Worm (Caenorhabditis elegans): ENCODE results near the gene R11D1.12.

The R11D1.12 gene

DNA sequence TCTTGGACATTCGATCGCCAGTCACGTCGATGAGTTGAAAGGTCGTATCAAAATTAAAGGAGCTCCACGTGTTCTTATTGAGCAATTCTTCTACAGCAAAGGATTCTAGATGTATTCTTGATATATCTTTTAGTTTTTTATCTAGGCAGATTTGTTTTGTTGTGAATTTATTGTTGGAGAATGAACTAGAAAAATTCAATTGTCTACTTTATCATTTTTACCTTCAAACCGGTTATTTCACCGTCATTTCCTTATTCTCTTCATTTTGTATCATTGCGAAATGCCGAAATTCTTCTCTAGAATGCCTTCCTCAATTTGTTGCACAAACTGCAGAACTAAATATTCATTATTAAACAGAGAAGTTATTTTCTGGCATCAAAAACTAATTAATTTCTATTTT is 3.4 kb upstream of the R11D1.12 start, which contains the start of gene R11D1.10:
R11D1.10 (plus strand) TSS at position 301 of the 400 bp plus-strand sequence.
- TF ChIP-seq ZK546.5 (tag; optimal IDR thresholded peaks at IDR 0.05) (no peak), mbf-1 (tag; optimal IDR thresholded peaks at IDR 0.05) (no peak), mdl-1 (tag; optimal IDR thresholded peaks at IDR 0.05) (no peak), nhr-23 (tag; optimal IDR thresholded peaks at IDR 0.05) (no peak), nhr-21 (tag; optimal IDR thresholded peaks at IDR 0.05) (no peak)

ce11 chrV:12728062-12728665 is 2.4 kb upstream of the R11D1.12 start, which contains the start of the genes rpl-28 and mrpl-49:
Gene rpl-28, minus strand, starts transcription at chrV:12728112.
Gene mrpl-49, plus strand, starts transcription at chrV:12728631.
- TF ChIP-seq Y55F3AM.14 (GFP tag; optimal IDR thresholded peaks at IDR 0.05), result no peak
- no peak for TF ChIP-seq nhr-11 (tag; optimal IDR thresholded peaks at IDR 0.05)
- peak; percentile 82 for TF ChIP-seq R02D3.7 (tag; optimal IDR thresholded peaks at IDR 0.05)
- TF ChIP-seq mbf-1 (tag; optimal IDR thresholded peaks at IDR 0.05), result no peak
- no peak for TF ChIP-seq nhr-25 (tag; optimal IDR thresholded peaks at IDR 0.05)
- TF ChIP-seq sem-4 (tag; optimal IDR thresholded peaks at IDR 0.05), result peak; percentile 78
- no peak for TF ChIP-seq alr-1 (tag; optimal IDR thresholded peaks at IDR 0.05)
- no peak for TF ChIP-seq peb-1 (tag; optimal IDR thresholded peaks at IDR 0.05)
- peak; percentile 80 for TF ChIP-seq sma-3 (GFP tag; optimal IDR thresholded peaks at IDR 0.05)
- no peak for TF ChIP-seq lin-39 (tag; optimal IDR thresholded peaks at IDR 0.05)
- peak; percentile 83 for TF ChIP-seq snpc-4 (tag; optimal IDR thresholded peaks at IDR 0.05)
- no peak for TF ChIP-seq nhr-77 (tag; optimal IDR thresholded peaks at IDR 0.05)
- no peak for TF ChIP-seq aly-2 (tag; optimal IDR thresholded peaks at IDR 0.05)
- TF ChIP-seq blmp-1 (tag; optimal IDR thresholded peaks at IDR 0.05; ENCODE audit: insufficient read depth), result peak; percentile 74
- TF ChIP-seq elt-3 (tag; optimal IDR thresholded peaks at IDR 0.05), result no peak
- TF ChIP-seq gmeb-1 (tag; optimal IDR thresholded peaks at IDR 0.05), result peak; percentile 85
- peak; percentile 85 for TF ChIP-seq lin-11 (tag; optimal IDR thresholded peaks at IDR 0.05)
- peak; percentile 96 for TF ChIP-seq C34F6.9 (tag; optimal IDR thresholded peaks at IDR 0.05)
- peak in 1 of 2 experiments; percentile 27 for TF ChIP-seq mdl-1 (tag; optimal IDR thresholded peaks at IDR 0.05)
- TF ChIP-seq zag-1 (tag; optimal IDR thresholded peaks at IDR 0.05), result peak; percentile 36
- TF ChIP-seq unc-62 (GFP tag; optimal IDR thresholded peaks at IDR 0.05), result no peak
- TF ChIP-seq mab-5 (tag; optimal IDR thresholded peaks at IDR 0.05), result peak; percentile 82
- TF ChIP-seq ztf-1 (GFP tag; conservative IDR thresholded peaks at IDR 0.05), result no peak
- TF ChIP-seq lsy-2 (tag; optimal IDR thresholded peaks at IDR 0.05), result peak; percentile 64 to 93
- peak; percentile 2 for TF ChIP-seq ceh-82 (tag; optimal IDR thresholded peaks at IDR 0.05)
- no peak for TF ChIP-seq ZK546.5 (tag; optimal IDR thresholded peaks at IDR 0.05)
- peak; percentile 47 for TF ChIP-seq egl-27 (tag; optimal IDR thresholded peaks at IDR 0.05)
- peak; percentile 75 for TF ChIP-seq nhr-21 (tag; optimal IDR thresholded peaks at IDR 0.05)
- TF ChIP-seq nhr-6 (tag; optimal IDR thresholded peaks at IDR 0.05), result no peak
- TF ChIP-seq dmd-4 (tag; optimal IDR thresholded peaks at IDR 0.05), result no peak
- TF ChIP-seq nhr-23 (tag; optimal IDR thresholded peaks at IDR 0.05), result no peak
- no peak for TF ChIP-seq nhr-237 (tag; optimal IDR thresholded peaks at IDR 0.05)
- no peak for TF ChIP-seq elt-1 (tag; optimal IDR thresholded peaks at IDR 0.05)
- no peak for TF ChIP-seq ztf-11 (tag; optimal IDR thresholded peaks at IDR 0.05)
- TF ChIP-seq unc-55 (GFP tag; optimal IDR thresholded peaks at IDR 0.05), result peak; percentile 98
- TF ChIP-seq unc-39 (tag; optimal IDR thresholded peaks at IDR 0.05), result no peak
- no peak for TF ChIP-seq nhr-10 (tag; optimal IDR thresholded peaks at IDR 0.05)
- TF ChIP-seq ceh-16 (tag; optimal IDR thresholded peaks at IDR 0.05), result peak; percentile 40
- TF ChIP-seq fos-1 (tag; optimal IDR thresholded peaks at IDR 0.05), result peak; percentile 86
- peak; percentile 50 for TF ChIP-seq ama-1 (optimal IDR thresholded peaks at IDR 0.05)
- peak; percentile 89 for TF ChIP-seq lin-13 (GFP tag; optimal IDR thresholded peaks at IDR 0.05)
- peak; percentile 89 for TF ChIP-seq nhr-129 (tag; optimal IDR thresholded peaks at IDR 0.05)
- TF ChIP-seq nhr-12 (tag; optimal IDR thresholded peaks at IDR 0.05), result no peak
- TF ChIP-seq ztf-4 (tag; optimal IDR thresholded peaks at IDR 0.05), result peak; percentile 70
- TF ChIP-seq sma-9 (GFP tag; optimal IDR thresholded peaks at IDR 0.05), result peak; percentile 85
- no peak for TF ChIP-seq sma-9 (tag; optimal IDR thresholded peaks at IDR 0.05)
- TF ChIP-seq crh-2 (tag; optimal IDR thresholded peaks at IDR 0.05), result peak; percentile 91
- TF ChIP-seq skn-1 (tag; optimal IDR thresholded peaks at IDR 0.05), result peak; percentile 49
- peak; percentile 72 for TF ChIP-seq F13H6.1 (tag; optimal IDR thresholded peaks at IDR 0.05)
